Worm (Caenorhabditis elegans) whole organism, L3 larva: ENCODE measurements around the gene E02H9.9.

Experiments
- R02D3.7 ChIP-seq: fragments of 150-350 bp; optimal IDR thresholded peaks from 2 replicates; lab custom pipeline; 2014; ENCODE audit warnings: missing biosample characterization, missing genetic modification characterization
- ZK546.5 ChIP-seq: sonication (generic microtip); optimal IDR thresholded peaks from 2 replicates; lab custom pipeline; 2017; ENCODE audit warnings: missing biosample characterization, missing genetic modification characterization
- aly-2 ChIP-seq: fragments of 150-350 bp; optimal IDR thresholded peaks from 2 replicates; lab custom pipeline; 2014; ENCODE audit warnings: missing biosample characterization, missing genetic modification characterization
- ceh-16 ChIP-seq: sonication (generic microtip); optimal IDR thresholded peaks from 2 replicates; lab custom pipeline; 2017; ENCODE audit warnings: missing biosample characterization, missing genetic modification characterization
- ceh-28 ChIP-seq: fragments of 150-350 bp; optimal IDR thresholded peaks from 2 replicates; lab custom pipeline; 2014; ENCODE audit warnings: missing biosample characterization, missing genetic modification reagents, missing genetic modification characterization
- ceh-82 ChIP-seq: fragments of 150-350 bp; optimal IDR thresholded peaks from 2 replicates; lab custom pipeline; 2014; ENCODE audit warnings: missing biosample characterization, missing genetic modification characterization
- egl-27 ChIP-seq: sonication (generic microtip); optimal IDR thresholded peaks from 4 replicates; lab custom pipeline; 2017; ENCODE audit warnings: missing biosample characterization, missing genetic modification reagents, missing genetic modification characterization
- elt-1 ChIP-seq: fragments of 150-350 bp; optimal IDR thresholded peaks from 2 replicates; lab custom pipeline; 2014; ENCODE audit warnings: missing biosample characterization, missing genetic modification characterization
- elt-2 ChIP-seq: sonication (generic microtip); optimal IDR thresholded peaks from 2 replicates; lab custom pipeline; 2016; ENCODE audit warnings: missing genetic modification reagents, mild to moderate bottlenecking, missing genetic modification characterization, missing compliant biosample characterization
- jun-1 ChIP-seq: fragments of 150-350 bp; optimal IDR thresholded peaks from 2 replicates; lab custom pipeline; 2014; ENCODE audit warnings: missing biosample characterization, missing genetic modification reagents, missing genetic modification characterization
- lin-15B ChIP-seq: fragments of 150-350 bp; optimal IDR thresholded peaks from 2 replicates; lab custom pipeline; 2014; ENCODE audit warnings: missing biosample characterization, missing genetic modification characterization
- nfya-1 ChIP-seq: sonication (generic microtip); optimal IDR thresholded peaks from 2 replicates; lab custom pipeline; 2017; ENCODE audit warnings: missing genetic modification characterization, mild to moderate bottlenecking, missing compliant biosample characterization, antibody characterized with exemption, moderate library complexity; ENCODE audit not compliant: insufficient read depth
- nhr-12 ChIP-seq: fragments of 150-350 bp; optimal IDR thresholded peaks from 2 replicates; lab custom pipeline; 2014; ENCODE audit warnings: missing biosample characterization, missing genetic modification characterization
- nhr-23 ChIP-seq: fragments of 150-350 bp; optimal IDR thresholded peaks from 2 replicates; lab custom pipeline; 2014; ENCODE audit warnings: missing biosample characterization, missing genetic modification reagents, missing genetic modification characterization
- nhr-25 ChIP-seq: sonication (generic microtip); optimal IDR thresholded peaks from 2 replicates; lab custom pipeline; 2017; ENCODE audit warnings: missing biosample characterization, missing genetic modification characterization
- nhr-43 ChIP-seq: sonication (generic microtip); optimal IDR thresholded peaks from 2 replicates; lab custom pipeline; 2016; ENCODE audit warnings: mild to moderate bottlenecking, missing genetic modification characterization, missing compliant biosample characterization; ENCODE audit not compliant: poor library complexity, severe bottlenecking
- nhr-76 ChIP-seq: fragments of 150-350 bp; sonication (generic microtip); optimal IDR thresholded peaks from 5 replicates; lab custom pipeline; 2014; ENCODE audit warnings: missing biosample characterization, missing genetic modification characterization
- pha-4 ChIP-seq: fragments of 150-350 bp; optimal IDR thresholded peaks from 2 replicates; lab custom pipeline; 2014; ENCODE audit warnings: missing biosample characterization, missing genetic modification reagents, missing genetic modification characterization
- pqm-1 ChIP-seq: fragments of 150-350 bp; optimal IDR thresholded peaks from 2 replicates; lab custom pipeline; 2017; ENCODE audit warnings: missing biosample characterization, missing genetic modification characterization, inconsistent platforms
- skn-1 ChIP-seq: fragments of 150-350 bp; optimal IDR thresholded peaks from 2 replicates; lab custom pipeline; 2014; ENCODE audit warnings: missing biosample characterization, missing genetic modification characterization
- snpc-4 ChIP-seq: fragments of 150-350 bp; optimal IDR thresholded peaks from 2 replicates; lab custom pipeline; 2014; ENCODE audit warnings: missing biosample characterization, missing genetic modification characterization
- tbx-2 ChIP-seq: sonication (generic microtip); optimal IDR thresholded peaks from 2 replicates; lab custom pipeline; 2016; ENCODE audit warnings: mild to moderate bottlenecking, missing genetic modification characterization, missing compliant biosample characterization
- unc-62 ChIP-seq: fragments of 150-350 bp; sonication (generic microtip); optimal IDR thresholded peaks from 4 replicates; lab custom pipeline; 2014; ENCODE audit warnings: missing biosample characterization, missing genetic modification reagents, missing genetic modification characterization
- zag-1 ChIP-seq: fragments of 150-350 bp; optimal IDR thresholded peaks from 2 replicates; lab custom pipeline; 2014; ENCODE audit warnings: missing biosample characterization, missing genetic modification characterization
- ztf-4 ChIP-seq: fragments of 150-350 bp; optimal IDR thresholded peaks from 2 replicates; lab custom pipeline; 2014; ENCODE audit warnings: missing biosample characterization, missing genetic modification characterization

The E02H9.9 gene

ce11 chrIII:2468202-2468601, at the start of gene E02H9.9, which contains the start of gene E02H9.1:
E02H9.9 (minus strand) TSS chrIII:2468302.
E02H9.1 (plus strand) TSS chrIII:2468486.
- TF ChIP-seq ceh-82: no peak
- TF ChIP-seq, all 47 proteins: peak for 0

DNA sequence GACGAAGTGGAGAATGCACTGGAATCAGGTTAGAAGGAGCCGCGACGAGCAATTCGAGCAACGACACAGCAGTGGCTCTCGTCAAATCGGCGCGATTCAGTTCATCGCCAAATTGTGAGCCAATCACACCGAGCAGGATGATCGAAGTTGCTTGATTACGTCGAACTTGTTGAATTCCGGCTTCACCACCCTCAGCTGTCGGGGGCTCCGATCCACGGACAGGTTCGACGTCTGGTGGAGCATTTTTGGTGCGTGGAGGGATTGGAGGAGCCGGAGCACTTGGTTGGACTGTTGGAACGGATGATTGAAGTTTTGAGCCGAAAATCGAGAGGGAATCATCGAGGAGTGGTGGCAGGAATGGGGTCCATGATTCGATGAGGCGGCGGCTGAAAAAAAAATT, 47.4 kb upstream of the E02H9.9 start:
- TF ChIP-seq pha-4 (tag; lab: Kevin White, UChicago) (no peak), nhr-76 (tag; lab: Kevin White, UChicago) (no peak), unc-62 (GFP tag; lab: Kevin White, UChicago) (no peak), tbx-2 (no peak), egl-27 (tag; lab: Kevin White, UChicago) (no peak), nhr-43 (tag; lab: Kevin White, UChicago) (no peak), nhr-23 (no peak), elt-1 (no peak)

ce11 chrIII:2508518-2508917, 40.4 kb upstream of the E02H9.9 start, which contains the start of gene Y54F10AM.6:
Y54F10AM.6 (plus strand) TSS chrIII:2508818.
- TF ChIP-seq nhr-12 (tag; lab: Kevin White, UChicago) (no peak), elt-1 (no peak), R02D3.7 (tag; lab: Kevin White, UChicago) (no peak), nhr-43 (tag; lab: Kevin White, UChicago) (no peak), zag-1 (tag; lab: Kevin White, UChicago) (no peak), ztf-4 (tag; lab: Kevin White, UChicago) (no peak), nfya-1 (tag; lab: Kevin White, UChicago) (no peak), ZK546.5 (tag; lab: Kevin White, UChicago) (no peak)

DNA sequence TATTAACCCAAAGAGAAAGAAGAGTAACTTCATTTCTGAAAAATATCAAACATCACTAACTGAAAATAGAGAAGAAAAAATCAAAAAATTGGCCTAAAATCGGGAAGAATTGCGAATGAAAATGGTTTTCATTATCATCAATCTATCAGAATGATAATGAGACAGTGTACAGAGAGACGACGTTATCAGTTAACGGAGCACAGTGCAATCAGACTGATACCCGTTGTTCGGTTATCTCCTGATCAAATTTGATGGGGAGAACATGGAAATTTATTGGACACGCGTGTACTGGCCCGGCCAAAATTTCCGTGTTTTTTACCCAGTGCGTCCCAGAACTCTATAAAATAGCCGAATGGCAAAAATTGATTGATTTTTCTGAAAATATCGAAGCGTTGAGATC, 39.8 kb upstream of the E02H9.9 start, which contains the start of gene Y54F10AM.8:
TSS of gene Y54F10AM.8 (minus strand) at position 35 of the 400 bp plus-strand sequence.
- TF ChIP-seq nhr-25: no peak
- peak; percentile 86 for TF ChIP-seq pqm-1 (tag; lab: Kevin White, UChicago)
- peak; percentile 49 for TF ChIP-seq jun-1 (tag; lab: Kevin White, UChicago)
- no peak for TF ChIP-seq ceh-16
- TF ChIP-seq skn-1 (tag; lab: Kevin White, UChicago): peak; percentile 48
- peak; percentile 33 for TF ChIP-seq pha-4 (tag; lab: Kevin White, UChicago)
- no peak for TF ChIP-seq egl-27 (tag; lab: Kevin White, UChicago)
- TF ChIP-seq elt-2 (tag; lab: Kevin White, UChicago): peak; percentile 98
- no peak for TF ChIP-seq snpc-4 (tag; lab: Kevin White, UChicago)
- TF ChIP-seq aly-2 (tag; lab: Kevin White, UChicago): no peak

ce11 chrIII:2506463-2506862, 38.4 kb upstream of the E02H9.9 start:
- peak; percentile 62 for TF ChIP-seq nfya-1 (tag; lab: Kevin White, UChicago)
- TF ChIP-seq nhr-25: no peak

- TF ChIP-seq unc-62 (GFP tag; lab: Kevin White, UChicago): no peak
- peak; percentile 39 for TF ChIP-seq lin-15B
- peak; percentile 2 for TF ChIP-seq nfya-1 (tag; lab: Kevin White, UChicago)
- TF ChIP-seq nhr-23: peak; percentile 2
- TF ChIP-seq, all 47 proteins: peak for 3
These were observed 19.1 kb upstream of the E02H9.9 start, which contains the start of gene Y54F10AL.1 for ce11 chrIII:2487046-2487760. Y54F10AL.1 (plus strand) TSS chrIII:2487710.

- TF ChIP-seq ceh-28 (tag; lab: Kevin White, UChicago) (peak; percentile 78), ceh-82 (no peak), nhr-23 (no peak), nhr-43 (tag; lab: Kevin White, UChicago) (no peak), pha-4 (tag; lab: Kevin White, UChicago) (no peak), R02D3.7 (tag; lab: Kevin White, UChicago) (no peak)
These were observed 14.7 kb upstream of the E02H9.9 start for ce11 chrIII:2482754-2483153.
